Worm (Caenorhabditis elegans) whole organism, young adult: ENCODE measurements around the gene olrn-1.

ENCODE experiments used
- B0035.1 ChIP-seq: sonication (generic microtip); optimal IDR thresholded peaks from 2 replicates; lab custom pipeline; 2016; ENCODE audit warnings: missing genetic modification characterization, mild to moderate bottlenecking, missing compliant biosample characterization, missing genotype, missing genetic modification reagents
- B0261.1 ChIP-seq: sonication (generic microtip); optimal IDR thresholded peaks from 2 replicates; lab custom pipeline; 2016; ENCODE audit warnings: mild to moderate bottlenecking, missing genetic modification characterization, moderate library complexity, missing compliant biosample characterization
- F39B2.1 ChIP-seq: fragments of 200-800 bp; sonication (Bioruptor generic); IDR thresholded peaks from 2 replicates; pipeline ENCODE4 v1.3.6; 2022; ENCODE audit warnings: missing genetic modification reagents, missing genetic modification characterization, missing compliant biosample characterization
- F57A8.1 ChIP-seq: fragments of 200-800 bp; sonication (Bioruptor generic); optimal IDR thresholded peaks from 2 replicates; lab custom pipeline; 2018; ENCODE audit warnings: mild to moderate bottlenecking, missing genetic modification characterization, moderate library complexity, missing compliant biosample characterization
- K11D2.4 ChIP-seq: fragments of 200-800 bp; sonication (Bioruptor generic); IDR thresholded peaks from 2 replicates; pipeline ENCODE4 v1.3.6; 2022; ENCODE audit warnings: missing genetic modification reagents, missing genetic modification characterization, missing compliant biosample characterization
- K12H6.12 ChIP-seq: fragments of 200-800 bp; sonication (Bioruptor generic); optimal IDR thresholded peaks from 2 replicates; lab custom pipeline; 2018; ENCODE audit warnings: mild to moderate bottlenecking, missing genetic modification characterization, missing compliant biosample characterization
- Y56A3A.18 ChIP-seq: fragments of 200-800 bp; sonication (Bioruptor generic); IDR thresholded peaks from 2 replicates; pipeline ENCODE4 v1.3.6; 2022; ENCODE audit warnings: missing genetic modification reagents, missing genetic modification characterization, missing compliant biosample characterization
- Y95B8A.8 ChIP-seq: fragments of 200-800 bp; sonication (Bioruptor generic); IDR thresholded peaks from 2 replicates; pipeline ENCODE4 v1.3.6; 2022; ENCODE audit warnings: missing genetic modification reagents, missing genetic modification characterization, missing compliant biosample characterization
- ama-1 ChIP-seq, 3 experiments: fragments of 150-350 bp in 1 of 3; sonication (generic microtip) in 2 of 3; optimal IDR thresholded peaks; 2 replicates each; lab custom pipeline; 2014 to 2018; ENCODE audit warnings: missing biosample characterization in 2 of 3, missing genetic modification characterization in 2 of 3, missing genetic modification reagents in 2 of 3
- aptf-3 ChIP-seq: fragments of 200-800 bp; sonication (Bioruptor generic); IDR thresholded peaks from 2 replicates; pipeline ENCODE4 v1.3.6; 2022; ENCODE audit warnings: missing genetic modification characterization, missing compliant biosample characterization
- atf-7 ChIP-seq: sonication (generic microtip); optimal IDR thresholded peaks from 2 replicates; lab custom pipeline; 2017; ENCODE audit warnings: mild to moderate bottlenecking, missing genetic modification characterization, missing compliant biosample characterization
- bed-1 ChIP-seq: fragments of 200-800 bp; sonication (Bioruptor generic); IDR thresholded peaks from 2 replicates; pipeline ENCODE4 v1.3.6; 2022; ENCODE audit warnings: missing genetic modification reagents, missing genetic modification characterization, missing compliant biosample characterization
- dox-1 ChIP-seq: fragments of 200-800 bp; sonication (Bioruptor generic); IDR thresholded peaks from 2 replicates; pipeline ENCODE4 v1.3.6; 2022; ENCODE audit warnings: missing genetic modification reagents, missing genetic modification characterization, missing compliant biosample characterization
- dpl-1 ChIP-seq: fragments of 150-350 bp; optimal IDR thresholded peaks from 2 replicates; lab custom pipeline; 2014; ENCODE audit warnings: missing biosample characterization, missing genetic modification reagents, missing genetic modification characterization
- egrh-3 ChIP-seq: fragments of 200-800 bp; sonication (Bioruptor generic); IDR thresholded peaks from 2 replicates; pipeline ENCODE4 v1.3.6; 2022; ENCODE audit warnings: missing genetic modification reagents, missing genetic modification characterization, missing compliant biosample characterization
- ekl-4 ChIP-seq: fragments of 200-800 bp; sonication (Bioruptor generic); IDR thresholded peaks from 2 replicates; pipeline ENCODE4 v1.3.6; 2022; ENCODE audit warnings: missing genetic modification reagents, missing genetic modification characterization, missing compliant biosample characterization
- fkh-3 ChIP-seq: sonication (generic microtip); optimal IDR thresholded peaks from 2 replicates; lab custom pipeline; 2016; ENCODE audit warnings: mild to moderate bottlenecking, missing genetic modification characterization, missing compliant biosample characterization
- hlh-12 ChIP-seq: sonication (generic microtip); optimal IDR thresholded peaks from 2 replicates; lab custom pipeline; 2016; ENCODE audit warnings: missing genetic modification characterization, missing compliant biosample characterization
- hrde-1 ChIP-seq: sonication (generic microtip); optimal IDR thresholded peaks from 2 replicates; lab custom pipeline; 2016; ENCODE audit warnings: missing genetic modification characterization, mild to moderate bottlenecking, missing compliant biosample characterization, moderate library complexity, missing genotype, missing genetic modification reagents, borderline replicate concordance
- hsf-1 ChIP-seq: fragments of 200-800 bp; sonication (Bioruptor generic); IDR thresholded peaks from 2 replicates; pipeline ENCODE4 v1.3.6; 2022; ENCODE audit warnings: missing genetic modification reagents, missing genetic modification characterization, missing compliant biosample characterization
- lin-26 ChIP-seq: fragments of 200-800 bp; sonication (Bioruptor generic); IDR thresholded peaks from 2 replicates; pipeline ENCODE4 v1.3.6; 2022; ENCODE audit warnings: missing genetic modification reagents, missing genetic modification characterization, missing compliant biosample characterization
- lin-54 ChIP-seq: fragments of 200-800 bp; sonication (Bioruptor generic); optimal IDR thresholded peaks from 2 replicates; lab custom pipeline; 2018; ENCODE audit warnings: mild to moderate bottlenecking, missing genetic modification characterization, missing compliant biosample characterization
- lsl-1 ChIP-seq: fragments of 200-800 bp; sonication (Bioruptor generic); optimal IDR thresholded peaks from 2 replicates; lab custom pipeline; 2018; ENCODE audit warnings: mild to moderate bottlenecking, missing genetic modification characterization, moderate library complexity, missing compliant biosample characterization
- madf-10 ChIP-seq: sonication (generic microtip); optimal IDR thresholded peaks from 2 replicates; lab custom pipeline; 2016; ENCODE audit warnings: mild to moderate bottlenecking, missing genetic modification characterization, missing compliant biosample characterization
- mel-28 ChIP-seq: sonication (generic microtip); optimal IDR thresholded peaks from 2 replicates; lab custom pipeline; 2016; ENCODE audit warnings: borderline replicate concordance, mild to moderate bottlenecking, missing genetic modification characterization, missing compliant biosample characterization
- nfya-1 ChIP-seq: sonication (generic microtip); optimal IDR thresholded peaks from 2 replicates; lab custom pipeline; 2017; ENCODE audit warnings: antibody characterized with exemption, missing compliant biosample characterization, missing genetic modification characterization, borderline replicate concordance; ENCODE audit not compliant: insufficient read depth
- nhr-27 ChIP-seq: fragments of 200-800 bp; sonication (Bioruptor generic); optimal IDR thresholded peaks from 2 replicates; lab custom pipeline; 2018; ENCODE audit warnings: mild to moderate bottlenecking, missing genetic modification characterization, moderate library complexity, missing compliant biosample characterization
- nhr-80 ChIP-seq: sonication (generic microtip); optimal IDR thresholded peaks from 2 replicates; lab custom pipeline; 2016; ENCODE audit warnings: missing genetic modification characterization, missing compliant biosample characterization
- rpc-1 ChIP-seq, 2 experiments: fragments of 150-350 bp in 1 of 2; sonication (generic microtip) in 1 of 2; optimal IDR thresholded peaks; 2 replicates each; lab custom pipeline; 2014 to 2018; ENCODE audit warnings: missing biosample characterization in 1 of 2, missing genetic modification characterization in 1 of 2, missing genetic modification reagents in 1 of 2, missing genotype in 1 of 2
- snpc-1.1 ChIP-seq: sonication (generic microtip); optimal IDR thresholded peaks from 2 replicates; lab custom pipeline; 2017; ENCODE audit warnings: missing genetic modification characterization, mild to moderate bottlenecking, missing compliant biosample characterization, antibody characterized with exemption, moderate library complexity, missing genotype, missing genetic modification reagents; ENCODE audit not compliant: insufficient read depth
- snpc-4 ChIP-seq, 5 experiments: fragments of 150-350 bp in 1 of 5; sonication (generic microtip) in 4 of 5; optimal IDR thresholded peaks; 2 replicates each; lab custom pipeline; 2014 to 2018; ENCODE audit warnings: missing genetic modification characterization in 5 of 5, missing biosample characterization in 3 of 5, antibody characterized with exemption in 2 of 5, mild to moderate bottlenecking in 2 of 5, missing compliant biosample characterization in 2 of 5, missing genotype in 2 of 5, moderate library complexity in 2 of 5, missing genetic modification reagents in 1 of 5
- somi-1 ChIP-seq: fragments of 200-800 bp; sonication (Bioruptor generic); optimal IDR thresholded peaks from 2 replicates; lab custom pipeline; 2018; ENCODE audit warnings: mild to moderate bottlenecking, missing genetic modification characterization, missing compliant biosample characterization
- sptf-2 ChIP-seq: fragments of 200-800 bp; sonication (Bioruptor generic); optimal IDR thresholded peaks from 2 replicates; lab custom pipeline; 2018; ENCODE audit warnings: mild to moderate bottlenecking, missing genetic modification characterization, missing compliant biosample characterization
- tbp1 ChIP-seq: fragments of 200-800 bp; sonication (Bioruptor generic); optimal IDR thresholded peaks from 2 replicates; lab custom pipeline; 2018; ENCODE audit warnings: mild to moderate bottlenecking, missing genetic modification characterization, missing compliant biosample characterization
- unc-62 ChIP-seq: fragments of 150-350 bp; optimal IDR thresholded peaks from 2 replicates; lab custom pipeline; 2014; ENCODE audit warnings: missing biosample characterization, missing genetic modification reagents, missing genetic modification characterization
- zfh-2 ChIP-seq: fragments of 200-800 bp; sonication (Bioruptor generic); conservative IDR thresholded peaks from 2 replicates; pipeline ENCODE4 v1.3.6; 2022; ENCODE audit warnings: missing genetic modification reagents, missing genetic modification characterization, missing compliant biosample characterization
- zim-3 ChIP-seq: sonication (generic microtip); optimal IDR thresholded peaks from 2 replicates; lab custom pipeline; 2017; ENCODE audit warnings: mild to moderate bottlenecking, missing genetic modification characterization, moderate library complexity, missing compliant biosample characterization
- ztf-26 ChIP-seq: sonication (generic microtip); optimal IDR thresholded peaks from 2 replicates; lab custom pipeline; 2017; ENCODE audit warnings: missing genetic modification characterization, missing compliant biosample characterization
- ztf-3 ChIP-seq: fragments of 200-800 bp; sonication (Bioruptor generic); optimal IDR thresholded peaks from 2 replicates; lab custom pipeline; 2018; ENCODE audit warnings: mild to moderate bottlenecking, missing genetic modification characterization, missing compliant biosample characterization

olrn-1 gene

DNA sequence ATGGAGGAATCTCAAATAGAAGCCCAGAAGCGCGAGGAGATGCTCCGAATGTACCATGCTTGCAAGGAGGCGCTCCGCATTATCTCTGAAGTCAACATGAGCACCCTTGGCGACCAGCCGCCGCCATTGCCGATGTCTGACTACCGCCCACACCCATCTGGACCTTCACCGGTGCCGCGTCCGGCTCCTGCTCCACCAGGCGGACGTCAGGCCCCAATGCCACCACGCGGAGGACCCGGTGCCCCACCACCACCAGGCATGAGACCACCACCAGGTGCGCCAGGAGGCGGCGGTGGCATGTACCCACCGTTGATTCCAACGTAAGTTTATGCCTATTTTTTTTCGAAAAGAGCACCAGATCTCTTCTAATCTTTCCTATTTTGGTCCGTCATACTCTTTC is 34.6 kb downstream of the olrn-1 start:
- TF ChIP-seq hrde-1 (tag; lab: Kevin White, UChicago): no peak
- no peak for TF ChIP-seq K11D2.4 (GFP tag; lab: Robert Waterston, UW)
- no peak for TF ChIP-seq fkh-3
- TF ChIP-seq tbp1 (GFP tag; lab: Kevin White, UChicago): no peak
- TF ChIP-seq egrh-3: peak; percentile 94
- no peak for TF ChIP-seq lsl-1 (GFP tag; lab: Kevin White, UChicago)
- TF ChIP-seq lin-54 (GFP tag; lab: Kevin White, UChicago): no peak
- TF ChIP-seq B0261.1 (tag; lab: Kevin White, UChicago): no peak
- TF ChIP-seq ztf-3: no peak
- no peak for TF ChIP-seq snpc-1.1 (tag; lab: Kevin White, UChicago)
- 0 out of 2 replicates have a peak, but pooled peaks have one; percentile 25 for TF ChIP-seq dox-1
- TF ChIP-seq Y56A3A.18 (GFP tag; lab: Robert Waterston, UW): no peak
- no peak for TF ChIP-seq dpl-1
- no peak for TF ChIP-seq nhr-27 (tag; lab: Kevin White, UChicago)
- TF ChIP-seq somi-1 (GFP tag; lab: Kevin White, UChicago): no peak
- TF ChIP-seq zfh-2: peak; percentile 92
- no peak for TF ChIP-seq B0035.1 (tag; lab: Kevin White, UChicago)
- no peak for TF ChIP-seq F39B2.1 (GFP tag; lab: Robert Waterston, UW)
- TF ChIP-seq mel-28 (tag; lab: Kevin White, UChicago): no peak
- TF ChIP-seq bed-1: no peak
- TF ChIP-seq ama-1 (optimal IDR thresholded peaks at IDR 0.05; lab: Kevin White, UChicago): no peak
- TF ChIP-seq ama-1 (GFP tag; optimal IDR thresholded peaks at IDR 0.05; lab: Kevin White, UChicago): no peak
- no peak for TF ChIP-seq unc-62
- TF ChIP-seq sptf-2 (GFP tag; lab: Kevin White, UChicago): no peak
- no peak for TF ChIP-seq ztf-26
- peak; percentile 17; the same call in 1 of the 2 replicates for TF ChIP-seq lin-26 (GFP tag; lab: Robert Waterston, UW)
- no peak for TF ChIP-seq atf-7 (tag; lab: Kevin White, UChicago)
- no peak for TF ChIP-seq nhr-80

DNA sequence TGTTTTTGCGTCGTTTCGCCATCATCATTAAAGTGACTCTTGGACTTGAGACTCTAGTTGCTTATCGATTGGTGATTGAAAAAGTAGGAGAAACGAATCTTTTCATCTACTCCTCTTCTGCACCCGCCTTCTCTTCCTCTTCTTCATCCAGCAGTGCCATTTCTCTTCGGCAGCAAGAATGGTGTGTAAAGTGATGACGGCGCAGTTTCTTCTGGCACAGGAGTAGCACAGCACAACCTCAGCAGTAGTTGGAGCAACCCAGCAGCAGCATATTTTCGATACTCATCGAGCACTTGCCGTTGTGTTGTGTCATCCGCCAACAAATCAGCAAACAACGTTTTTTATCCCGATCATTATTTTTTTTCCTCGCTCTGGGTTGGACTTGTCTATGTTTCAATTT is 38.0 kb downstream of the olrn-1 start:
- TF ChIP-seq zim-3 (tag; lab: Kevin White, UChicago) (no peak), unc-62 (no peak), F57A8.1 (GFP tag; lab: Kevin White, UChicago) (no peak), K12H6.12 (tag; lab: Kevin White, UChicago) (no peak), hsf-1 (no peak), aptf-3 (GFP tag; lab: Robert Waterston, UW) (no peak), nhr-27 (tag; lab: Kevin White, UChicago) (no peak)

ce11 chrX:15576942-15577341 is 39.5 kb downstream of the olrn-1 start, which contains the start of gene K09A9.6:
TSS of gene K09A9.6 (plus strand) at chrX:15577242.
- TF ChIP-seq madf-10 (no peak), hlh-12 (tag; lab: Kevin White, UChicago) (no peak)

DNA sequence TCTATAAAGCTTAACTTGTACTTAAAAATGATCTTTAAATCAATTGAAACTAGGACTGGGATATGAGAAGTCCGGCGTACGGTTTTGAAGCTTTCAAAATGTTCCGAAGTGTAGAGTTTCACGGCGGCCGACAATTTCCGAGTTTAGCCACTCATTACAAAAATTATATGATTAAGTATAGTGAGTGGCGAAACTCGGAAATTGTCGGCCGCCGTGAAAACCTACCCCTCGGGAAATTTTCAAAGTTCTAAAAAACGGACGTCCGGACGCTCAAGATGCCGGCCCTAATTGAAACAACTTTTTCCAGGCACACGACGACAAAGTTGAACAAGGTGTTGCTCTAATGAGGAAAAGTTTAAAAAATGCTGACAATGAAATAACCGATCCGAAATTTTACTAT is 47.7 kb downstream of the olrn-1 start:
- TF ChIP-seq snpc-4 (GFP tag; optimal IDR thresholded peaks at IDR 0.05; lab: Kevin White, UChicago) (no peak), snpc-4 (tag; optimal IDR thresholded peaks at IDR 0.05; lab: Kevin White, UChicago) (peak in 2 of 4 experiments; percentile 83 to 85), rpc-1 (optimal IDR thresholded peaks at IDR 0.05; lab: Kevin White, UChicago) (no peak), rpc-1 (tag; optimal IDR thresholded peaks at IDR 0.05; lab: Kevin White, UChicago) (no peak), Y95B8A.8 (GFP tag; lab: Robert Waterston, UW) (no peak), snpc-1.1 (tag; lab: Kevin White, UChicago) (peak; percentile 14), nfya-1 (tag; lab: Kevin White, UChicago) (no peak), ekl-4 (GFP tag; lab: Robert Waterston, UW) (no peak)
- TF ChIP-seq, all 124 proteins: peak for 2
